Fruit fly (Drosophila melanogaster) whole organism, embryonic: ENCODE measurements around the gene CG2120.
A peak's percentile ranks its signal among the peaks of the same experiment; 100 is the strongest.

Source experiments
- CG10565 ChIP-seq: fragments of 200-800 bp; sonication (Bioruptor generic); optimal IDR thresholded peaks from 3 replicates; lab custom pipeline; 2016; ENCODE audit warnings: missing biosample characterization, mild to moderate bottlenecking, missing genetic modification characterization
- CG10979 ChIP-seq: fragments of 200-800 bp; sonication (Bioruptor generic); optimal IDR thresholded peaks from 2 replicates; lab custom pipeline; 2018; ENCODE audit warnings: missing biosample characterization, mild to moderate bottlenecking, missing genetic modification characterization, moderate library complexity
- CG11085 ChIP-seq: fragments of 200-800 bp; sonication (Bioruptor generic); IDR thresholded peaks from 2 replicates; pipeline ENCODE4 v1.3.6; 2022; ENCODE audit warnings: missing biosample characterization, missing genetic modification characterization
- CG12071 ChIP-seq: fragments of 200-800 bp; sonication (Bioruptor generic); optimal IDR thresholded peaks from 3 replicates; lab custom pipeline; 2018; ENCODE audit warnings: missing biosample characterization, mild to moderate bottlenecking, missing genetic modification characterization
- CG13624 ChIP-seq: fragments of 200-800 bp; sonication (Bioruptor generic); optimal IDR thresholded peaks from 2 replicates; lab custom pipeline; 2016; ENCODE audit warnings: missing biosample characterization, missing genetic modification characterization
- CG14860 ChIP-seq: fragments of 200-800 bp; sonication (Bioruptor generic); IDR thresholded peaks from 3 replicates; pipeline ENCODE4 v1.3.6; 2022; ENCODE audit warnings: missing biosample characterization, missing genetic modification characterization; ENCODE audit not compliant: partially characterized antibody
- CG1602 ChIP-seq: fragments of 200-800 bp; sonication (Bioruptor generic); optimal IDR thresholded peaks from 3 replicates; lab custom pipeline; 2016; ENCODE audit warnings: missing biosample characterization, missing genetic modification characterization
- CG16815 ChIP-seq: fragments of 200-800 bp; sonication (Bioruptor generic); optimal IDR thresholded peaks from 3 replicates; lab custom pipeline; 2017; ENCODE audit warnings: missing biosample characterization, mild to moderate bottlenecking, missing genetic modification characterization
- CG17612 ChIP-seq: fragments of 200-800 bp; sonication (Bioruptor generic); IDR thresholded peaks from 2 replicates; pipeline ENCODE4 v1.3.6; 2022; ENCODE audit warnings: missing biosample characterization, missing genetic modification characterization
- CG17802 ChIP-seq: fragments of 200-800 bp; sonication (Bioruptor generic); optimal IDR thresholded peaks from 2 replicates; lab custom pipeline; 2018; ENCODE audit warnings: missing biosample characterization, mild to moderate bottlenecking, missing genetic modification characterization, moderate library complexity
- CG18476 ChIP-seq: fragments of 200-800 bp; sonication (Bioruptor generic); optimal IDR thresholded peaks from 2 replicates; lab custom pipeline; 2016; ENCODE audit warnings: missing biosample characterization, mild to moderate bottlenecking, missing genetic modification characterization
- CG3065 ChIP-seq: fragments of 200-800 bp; sonication (Bioruptor generic); optimal IDR thresholded peaks from 2 replicates; lab custom pipeline; 2016; ENCODE audit warnings: missing biosample characterization, missing genetic modification characterization
- CG3726 ChIP-seq: fragments of 200-800 bp; sonication (Bioruptor generic); IDR thresholded peaks from 3 replicates; pipeline ENCODE4, ENCODE4 v1.3.6; 2022; ENCODE audit warnings: missing biosample characterization, missing genetic modification characterization
- CG43689 ChIP-seq: fragments of 200-800 bp; sonication (Bioruptor generic); IDR thresholded peaks from 2 replicates; pipeline ENCODE4 v1.3.6; 2022; ENCODE audit warnings: missing biosample characterization, missing genetic modification characterization
- CG4424 ChIP-seq: fragments of 200-800 bp; sonication (Bioruptor generic); optimal IDR thresholded peaks from 3 replicates; lab custom pipeline; 2016; ENCODE audit warnings: missing biosample characterization, missing genetic modification characterization
- CG4854 ChIP-seq: fragments of 200-800 bp; sonication (Bioruptor generic); optimal IDR thresholded peaks from 2 replicates; lab custom pipeline; 2016; ENCODE audit warnings: missing biosample characterization, missing genetic modification characterization, inconsistent platforms
- CG7372 ChIP-seq: fragments of 200-800 bp; sonication (Bioruptor generic); IDR thresholded peaks from 2 replicates; pipeline ENCODE4 v1.3.6; 2022; ENCODE audit warnings: missing biosample characterization, missing genetic modification characterization
- CG7987 ChIP-seq: fragments of 200-800 bp; sonication (Bioruptor generic); optimal IDR thresholded peaks from 2 replicates; lab custom pipeline; 2018; ENCODE audit warnings: missing biosample characterization, mild to moderate bottlenecking, missing genetic modification characterization, moderate library complexity
- CrebB ChIP-seq: fragments of 200-800 bp; sonication (Bioruptor generic); optimal IDR thresholded peaks from 3 replicates; lab custom pipeline; 2018; ENCODE audit warnings: missing biosample characterization, mild to moderate bottlenecking, missing genetic modification characterization
- D19A ChIP-seq: fragments of 200-800 bp; optimal IDR thresholded peaks from 3 replicates; lab custom pipeline; 2019; ENCODE audit warnings: missing biosample characterization, mild to moderate bottlenecking, missing genetic modification characterization, moderate library complexity
- Dad ChIP-seq: fragments of 200-800 bp; sonication (Bioruptor generic); optimal IDR thresholded peaks from 3 replicates; lab custom pipeline; 2016; ENCODE audit warnings: missing biosample characterization, missing genetic modification characterization
- Dfd ChIP-seq, 2 experiments: fragments of >200 bp; optimal IDR thresholded peaks; 2 replicates each; lab custom pipeline; 2017; ENCODE audit warnings: missing biosample characterization in 2 of 2, missing genetic modification characterization in 2 of 2
- Dref ChIP-seq: fragments of 200-800 bp; sonication (Bioruptor generic); IDR thresholded peaks from 2 replicates; pipeline ENCODE4 v1.3.6; 2022; ENCODE audit warnings: missing biosample characterization, missing genetic modification characterization
- E2f2 ChIP-seq: fragments of 200-800 bp; sonication (Bioruptor generic); IDR thresholded peaks from 2 replicates; pipeline ENCODE4 v1.3.6; 2022; ENCODE audit warnings: missing biosample characterization, missing genetic modification characterization
- Fer2 ChIP-seq: fragments of 200-800 bp; sonication (Bioruptor generic); optimal IDR thresholded peaks from 2 replicates; lab custom pipeline; 2018; ENCODE audit warnings: missing biosample characterization, mild to moderate bottlenecking, missing genetic modification characterization, moderate library complexity
- H2.0 ChIP-seq: fragments of 200-800 bp; sonication (Bioruptor generic); IDR thresholded peaks from 2 replicates; pipeline ENCODE4 v1.3.6; 2022; ENCODE audit warnings: missing biosample characterization, missing genetic modification characterization
- Hey ChIP-seq: fragments of 200-800 bp; sonication (Bioruptor generic); optimal IDR thresholded peaks from 3 replicates; lab custom pipeline; 2018; ENCODE audit warnings: missing biosample characterization, mild to moderate bottlenecking, missing genetic modification characterization
- MESR4 ChIP-seq: fragments of 200-800 bp; sonication (Bioruptor generic); optimal IDR thresholded peaks from 2 replicates; lab custom pipeline; 2018; ENCODE audit warnings: missing biosample characterization, mild to moderate bottlenecking, missing genetic modification characterization, moderate library complexity
- Med ChIP-seq: fragments of 200-800 bp; sonication (Bioruptor generic); peaks from one replicate; lab custom pipeline; 2016; ENCODE audit warnings: missing biosample characterization, missing genetic modification characterization, mild to moderate bottlenecking, inconsistent platforms, moderate library complexity
- Tbp ChIP-seq: fragments of >200 bp; optimal IDR thresholded peaks from 2 replicates; lab custom pipeline; 2018; ENCODE audit warnings: missing biosample characterization, missing genetic modification characterization
- ase ChIP-seq: fragments of 200-800 bp; sonication (Bioruptor generic); IDR thresholded peaks from 3 replicates; pipeline ENCODE4 v1.3.6; 2022; ENCODE audit warnings: missing biosample characterization, missing genetic modification characterization
- cad ChIP-seq: fragments of >200 bp; optimal IDR thresholded peaks from 2 replicates; lab custom pipeline; 2017; ENCODE audit warnings: missing biosample characterization, missing genetic modification characterization
- dan ChIP-seq: fragments of 200-800 bp; sonication (Bioruptor generic); IDR thresholded peaks from 2 replicates; pipeline ENCODE4 v1.3.6; 2022; ENCODE audit warnings: missing biosample characterization, missing genetic modification characterization
- dati ChIP-seq: fragments of 200-800 bp; sonication (Bioruptor generic); IDR thresholded peaks from 2 replicates; pipeline ENCODE4 v1.3.6; 2022; ENCODE audit warnings: missing biosample characterization, missing genetic modification characterization
- dimm ChIP-seq: fragments of 200-800 bp; sonication (Bioruptor generic); IDR thresholded peaks from 2 replicates; pipeline ENCODE4 v1.3.6; 2022; ENCODE audit warnings: missing biosample characterization, missing genetic modification characterization
- esg ChIP-seq: fragments of 200-800 bp; sonication (Bioruptor generic); conservative IDR thresholded peaks from 2 replicates; pipeline ENCODE4 v1.3.6; 2022; ENCODE audit warnings: missing biosample characterization, missing genetic modification characterization
- fu2 ChIP-seq: fragments of 200-800 bp; sonication (Bioruptor generic); optimal IDR thresholded peaks from 2 replicates; lab custom pipeline; 2016; ENCODE audit warnings: missing biosample characterization, missing genetic modification characterization
- mam ChIP-seq: fragments of 200-800 bp; sonication (Bioruptor generic); optimal IDR thresholded peaks from 3 replicates; lab custom pipeline; 2016; ENCODE audit warnings: missing biosample characterization, missing genetic modification characterization
- nau ChIP-seq: fragments of 200-800 bp; sonication (Bioruptor generic); optimal IDR thresholded peaks from 3 replicates; lab custom pipeline; 2017; ENCODE audit warnings: missing biosample characterization, mild to moderate bottlenecking, missing genetic modification characterization, missing genetic modification reagents
- nmo ChIP-seq: fragments of 200-800 bp; sonication (Bioruptor generic); optimal IDR thresholded peaks from 2 replicates; lab custom pipeline; 2018; ENCODE audit warnings: missing biosample characterization, mild to moderate bottlenecking, missing genetic modification characterization, moderate library complexity
- org-1 ChIP-seq: fragments of 200-800 bp; sonication (Bioruptor generic); optimal IDR thresholded peaks from 2 replicates; lab custom pipeline; 2017; ENCODE audit warnings: missing biosample characterization, missing genetic modification characterization
- pan ChIP-seq, 4 experiments: fragments of >200 bp in 3 of 4; fragments of 200-800 bp in 1 of 4; sonication (Bioruptor generic) in 1 of 4; optimal IDR thresholded peaks in 3 of 4; IDR thresholded peaks in 1 of 4; 2 replicates each; pipeline versions ENCODE4 v1.3.6 to Lab custom; 2017 to 2022; ENCODE audit warnings: missing biosample characterization in 2 of 4, missing genetic modification characterization in 2 of 4, mixed read lengths in 1 of 4
- pb ChIP-seq: fragments of 200-800 bp; sonication (Bioruptor generic); optimal IDR thresholded peaks from 3 replicates; lab custom pipeline; 2016; ENCODE audit warnings: missing biosample characterization, missing genetic modification characterization
- pros ChIP-seq: fragments of 200-800 bp; sonication (Bioruptor generic); optimal IDR thresholded peaks from 3 replicates; lab custom pipeline; 2019; ENCODE audit warnings: missing biosample characterization, mild to moderate bottlenecking, missing genetic modification characterization, moderate library complexity
- psq ChIP-seq: fragments of 200-800 bp; sonication (Bioruptor generic); optimal IDR thresholded peaks from 2 replicates; lab custom pipeline; 2017; ENCODE audit warnings: missing biosample characterization, missing genetic modification characterization
- repo ChIP-seq: fragments of 200-800 bp; sonication (Bioruptor generic); optimal IDR thresholded peaks from 2 replicates; lab custom pipeline; 2016; ENCODE audit warnings: missing biosample characterization, missing genetic modification characterization
- rib ChIP-seq: fragments of 200-800 bp; sonication (Bioruptor generic); IDR thresholded peaks from 2 replicates; pipeline ENCODE4 v1.3.6; 2022; ENCODE audit warnings: missing biosample characterization, missing genetic modification characterization
- salm ChIP-seq: fragments of 200-800 bp; sonication (Bioruptor generic); optimal IDR thresholded peaks from 2 replicates; lab custom pipeline; 2018; ENCODE audit warnings: missing biosample characterization, mild to moderate bottlenecking, missing genetic modification characterization
- tgo ChIP-seq: fragments of 200-800 bp; sonication (Bioruptor generic); IDR thresholded peaks from 3 replicates; pipeline ENCODE4 v1.3.6; 2022; ENCODE audit warnings: missing biosample characterization, missing genetic modification characterization
- zfh2 ChIP-seq: fragments of 200-800 bp; sonication (Bioruptor generic); optimal IDR thresholded peaks from 2 replicates; lab custom pipeline; 2016; ENCODE audit warnings: missing biosample characterization, missing genetic modification characterization

Gene CG2120

DNA sequence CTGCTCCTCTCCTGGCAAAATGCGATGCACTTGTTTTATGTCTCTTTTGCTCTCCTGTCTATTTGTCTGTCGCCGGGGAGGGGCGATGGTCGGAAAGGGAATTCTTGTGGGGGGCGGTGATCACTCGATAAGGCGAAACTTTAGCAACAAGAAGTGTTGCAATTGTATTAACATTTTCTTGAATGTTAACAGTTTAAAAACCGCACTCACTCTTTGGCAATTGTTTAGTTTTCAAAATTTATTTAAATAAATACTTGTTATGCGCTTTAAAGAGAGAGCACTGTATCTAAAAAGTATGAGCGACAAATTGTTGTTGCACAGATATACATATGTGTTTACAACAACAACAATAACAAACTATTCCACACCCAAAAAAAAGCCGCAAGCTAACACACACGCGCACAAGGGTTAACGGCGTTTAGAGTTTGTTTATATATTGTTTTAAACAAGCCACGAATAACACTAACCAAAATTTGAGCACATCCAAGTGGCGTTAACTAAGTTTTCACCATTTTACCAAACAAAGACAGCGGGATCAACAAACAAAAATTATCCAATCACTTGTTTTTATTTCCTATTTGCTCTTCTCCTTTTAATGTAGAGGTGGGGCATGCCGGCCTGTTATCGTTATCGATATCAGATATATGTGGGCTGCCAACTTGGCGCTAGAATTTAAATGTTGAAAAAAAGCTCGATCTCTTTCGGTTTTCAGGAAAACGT lies 34.0 kb upstream of the CG2120 start, which contains the start of gene CG2258 (continued):
- TF ChIP-seq CG1602 (GFP tag; lab: Kevin White, UChicago) (peak; percentile 74), org-1 (GFP tag; lab: Kevin White, UChicago) (peak; percentile 47), tgo (GFP tag; lab: Robert Waterston, UW) (peak; percentile 81), CG3726 (peak; percentile 82), zfh2 (peak; percentile 47), dimm (peak; percentile 73), Hey (tag; lab: Kevin White, UChicago) (peak; percentile 48), CG10979 (peak; percentile 89), H2.0 (GFP tag; lab: Robert Waterston, UW) (peak; percentile 78), Fer2 (tag; lab: Kevin White, UChicago) (peak; percentile 76), CG17612 (GFP tag; lab: Robert Waterston, UW) (peak; percentile 61), CG10565 (GFP tag; lab: Kevin White, UChicago) (no peak), ase (GFP tag; lab: Robert Waterston, UW) (peak; percentile 87), CG18476 (peak; percentile 70), cad (GFP tag; lab: Kevin White, UChicago) (no peak), dati (peak; percentile 46; the same call in 1 of the 2 replicates), Dfd (GFP tag; optimal IDR thresholded peaks at IDR 0.05; lab: Kevin White, UChicago) (no peak), CG4854 (peak; percentile 46), salm (tag; lab: Kevin White, UChicago) (peak; percentile 88), CG14860 (GFP tag; lab: Robert Waterston, UW) (no peak), Dad (no peak), nmo (GFP tag; lab: Kevin White, UChicago) (peak; percentile 89), CG4424 (GFP tag; lab: Kevin White, UChicago) (peak; percentile 87), D19A (tag; lab: Kevin White, UChicago) (peak; percentile 82), CG43689 (GFP tag; lab: Robert Waterston, UW) (peak; percentile 64), MESR4 (peak; percentile 9), CG7372 (GFP tag; lab: Robert Waterston, UW) (peak; percentile 74), CG16815 (peak; percentile 67), psq (GFP tag; lab: Kevin White, UChicago) (peak; percentile 24), CG17802 (tag; lab: Kevin White, UChicago) (peak; percentile 67), E2f2 (GFP tag; lab: Robert Waterston, UW) (peak; percentile 85), pb (GFP tag; lab: Kevin White, UChicago) (peak; percentile 38), dan (no peak), CG13624 (GFP tag; lab: Kevin White, UChicago) (peak; percentile 65), pan (optimal IDR thresholded peaks at IDR 0.05; lab: Kevin White, UChicago) (no peak), pan (GFP tag; optimal IDR thresholded peaks at IDR 0.05 in 1 of 2, IDR thresholded peaks at IDR 0.05 in 1 of 2) (peak in 1 of 2 experiments; percentile 91), esg (GFP tag; lab: Robert Waterston, UW) (peak; percentile 78), CrebB (peak; percentile 74), Dref (peak; percentile 72), CG12071 (GFP tag; lab: Kevin White, UChicago) (peak; percentile 86), rib (GFP tag; lab: Robert Waterston, UW) (peak; percentile 55; the same call in 1 of the 2 replicates), CG3065 (GFP tag; lab: Kevin White, UChicago) (peak; percentile 37), fu2 (peak; percentile 63), repo (GFP tag; lab: Kevin White, UChicago) (peak; percentile 62), pros (GFP tag; lab: Kevin White, UChicago) (no peak), Med (GFP tag; lab: Kevin White, UChicago) (peak; percentile 95), Tbp (GFP tag; lab: Kevin White, UChicago) (no peak), mam (GFP tag; lab: Kevin White, UChicago) (peak; percentile 17), nau (GFP tag; lab: Kevin White, UChicago) (peak; percentile 79), CG11085 (GFP tag; lab: Robert Waterston, UW) (peak; percentile 44; the same call in 1 of the 2 replicates), CG7987 (GFP tag; lab: Kevin White, UChicago) (peak; percentile 46)
